Fruit fly (Drosophila melanogaster): Measurements from ENCODE around the gene CG9287.

CG9287 gene

DNA sequence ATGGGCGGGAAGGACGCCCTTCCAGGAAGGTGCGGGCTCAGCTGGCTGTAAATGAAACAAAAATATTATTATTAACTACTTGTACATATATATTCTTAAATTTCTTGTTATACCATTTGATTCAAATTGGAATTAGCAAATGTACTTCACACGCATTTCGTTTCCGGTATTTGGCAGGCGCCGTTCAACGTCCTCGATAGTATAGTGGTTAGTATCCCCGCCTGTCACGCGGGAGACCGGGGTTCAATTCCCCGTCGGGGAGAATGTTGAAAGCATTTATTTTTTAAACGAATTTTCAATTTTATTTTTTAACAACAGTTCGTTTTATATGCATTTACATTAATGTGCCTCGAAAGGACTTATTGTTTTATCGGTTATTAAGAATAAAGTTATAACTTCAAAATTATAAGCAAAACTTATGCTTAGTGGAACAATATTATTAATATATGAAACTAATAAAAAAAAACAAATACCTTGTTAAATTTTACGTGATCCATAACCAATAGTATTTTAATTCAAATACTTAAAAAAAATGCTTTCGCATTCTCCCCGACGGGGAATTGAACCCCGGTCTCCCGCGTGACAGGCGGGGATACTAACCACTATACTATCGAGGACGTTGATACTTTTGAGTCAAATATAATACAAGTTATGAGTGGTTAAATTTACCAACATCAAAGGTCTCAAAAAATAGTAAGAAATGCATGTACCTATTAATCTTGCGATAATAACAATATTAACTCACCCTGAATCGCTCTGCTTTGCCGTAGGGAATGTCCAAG lies 3.8 kb upstream of the CG9287 start:
- TF ChIP-seq NC2α (GFP tag; optimal IDR thresholded peaks at IDR 0.05) (no peak), insv (GFP tag; optimal IDR thresholded peaks at IDR 0.05) (peak in 1 of 2 experiments; percentile 65), br (optimal IDR thresholded peaks at IDR 0.05) (no peak), CG16863 (GFP tag; optimal IDR thresholded peaks at IDR 0.05) (no peak), onecut (GFP tag; IDR thresholded peaks at IDR 0.05) (no peak), CG13424 (tag; optimal IDR thresholded peaks at IDR 0.05) (no peak), nerfin-2 (GFP tag; IDR thresholded peaks at IDR 0.05; ENCODE audit: partially characterized antibody) (peak; percentile 85), inv (GFP tag; IDR thresholded peaks at IDR 0.05; ENCODE audit: partially characterized antibody) (peak; percentile 45; the same call in 1 of the 2 replicates), CG6791 (GFP tag; IDR thresholded peaks at IDR 0.05; ENCODE audit: partially characterized antibody) (peak; percentile 92), knrl (GFP tag; IDR thresholded peaks at IDR 0.05; ENCODE audit: partially characterized antibody) (peak; percentile 61; the same call in 2 of the 3 replicates), CG31441 (GFP tag; IDR thresholded peaks at IDR 0.05) (0 out of 2 replicates have a peak, but pooled peaks have one; percentile 0), CG31365 (tag; optimal IDR thresholded peaks at IDR 0.05) (no peak), CG7963 (GFP tag; IDR thresholded peaks at IDR 0.05; ENCODE audit: partially characterized antibody) (peak; percentile 76), Bgb (GFP tag; IDR thresholded peaks at IDR 0.05; ENCODE audit: partially characterized antibody) (peak; percentile 82), hb (GFP tag; IDR thresholded peaks at IDR 0.05; ENCODE audit: partially characterized antibody) (peak; percentile 71; the same call in 2 of the 3 replicates), vnd (GFP tag; IDR thresholded peaks at IDR 0.05; ENCODE audit: partially characterized antibody) (peak; percentile 71), CG14860 (GFP tag; IDR thresholded peaks at IDR 0.05; ENCODE audit: partially characterized antibody) (peak; percentile 81), CG13624 (GFP tag; optimal IDR thresholded peaks at IDR 0.05) (no peak), CG12391 (tag; optimal IDR thresholded peaks at IDR 0.05) (peak; percentile 4), D19A (tag; optimal IDR thresholded peaks at IDR 0.05) (no peak), hbn (GFP tag; IDR thresholded peaks at IDR 0.05; ENCODE audit: partially characterized antibody) (0 out of 2 replicates have a peak, but pooled peaks have one; percentile 36), chinmo (GFP tag; IDR thresholded peaks at IDR 0.05; ENCODE audit: partially characterized antibody) (0 out of 4 replicates have a peak, but pooled peaks have one; percentile 40), Ets65A (GFP tag) (no peak), CG5953 (GFP tag; IDR thresholded peaks at IDR 0.05) (no peak), CG34376 (GFP tag; optimal IDR thresholded peaks at IDR 0.05) (no peak), mld (GFP tag; IDR thresholded peaks at IDR 0.05; ENCODE audit: partially characterized antibody) (peak; percentile 85), sens (GFP tag) (peak; percentile 41), Hmr (GFP tag; optimal IDR thresholded peaks at IDR 0.05) (no peak), Doc2 (GFP tag; IDR thresholded peaks at IDR 0.05) (no peak), Meics (GFP tag; optimal IDR thresholded peaks at IDR 0.05) (no peak), prd (optimal IDR thresholded peaks at IDR 0.05) (no peak), prd (GFP tag; IDR thresholded peaks at IDR 0.05) (no peak), trem (tag; optimal IDR thresholded peaks at IDR 0.05) (no peak), CG42726 (GFP tag; IDR thresholded peaks at IDR 0.05; ENCODE audit: partially characterized antibody) (peak; percentile 91), Bdp1 (GFP tag; optimal IDR thresholded peaks at IDR 0.05) (peak; percentile 97), Fer3 (tag; optimal IDR thresholded peaks at IDR 0.05) (no peak), Dll (GFP tag; IDR thresholded peaks at IDR 0.05; ENCODE audit: partially characterized antibody) (0 out of 4 replicates have a peak, but pooled peaks have one; percentile 57), hth (optimal IDR thresholded peaks at IDR 0.05) (no peak), amos (GFP tag; IDR thresholded peaks at IDR 0.05; ENCODE audit: partially characterized antibody) (peak; percentile 78), Kr (GFP tag; optimal IDR thresholded peaks at IDR 0.05) (no peak), zen2 (GFP tag; IDR thresholded peaks at IDR 0.05; ENCODE audit: partially characterized antibody) (peak; percentile 28; the same call in 2 of the 3 replicates), Blimp-1 (GFP tag; optimal IDR thresholded peaks at IDR 0.05) (no peak), Scr (GFP tag; IDR thresholded peaks at IDR 0.05; ENCODE audit: partially characterized antibody) (peak; percentile 72), tna (GFP tag; IDR thresholded peaks at IDR 0.05; ENCODE audit: partially characterized antibody) (peak; percentile 84), HLH4C (GFP tag; IDR thresholded peaks at IDR 0.05; ENCODE audit: partially characterized antibody) (peak; percentile 69; the same call in 2 of the 3 replicates), CG16813 (GFP tag; IDR thresholded peaks at IDR 0.05; ENCODE audit: partially characterized antibody) (peak; percentile 87)

All from whole organism, embryonic.